Worm (Caenorhabditis elegans): Measurements from ENCODE around the gene C37C3.18.

C37C3.18 gene

DNA sequence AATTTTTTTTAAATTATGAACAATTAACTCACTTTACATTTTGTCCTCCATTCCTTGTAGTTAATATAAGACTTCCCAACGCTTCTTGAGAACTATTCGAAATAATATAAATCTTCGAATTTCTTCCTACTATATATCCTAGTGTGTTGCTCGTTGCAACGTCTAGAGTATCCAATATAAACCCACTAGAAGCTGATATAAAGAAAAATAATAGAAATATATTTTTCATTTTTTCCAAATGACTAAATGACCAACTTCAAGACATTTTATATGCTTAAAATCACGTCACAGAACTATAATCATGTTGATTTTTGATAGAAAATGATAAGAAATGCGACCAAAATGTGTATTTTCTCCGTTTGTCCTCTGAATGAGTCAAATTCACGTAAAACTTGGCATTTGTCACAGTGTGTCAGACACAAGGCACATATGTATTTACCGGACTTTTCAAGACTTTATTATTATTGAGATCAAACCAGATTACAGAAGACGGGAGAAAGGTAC, 8.3 kb downstream of the C37C3.18 start, which contains the start of gene C37C3.10:
C37C3.10 (minus strand) TSS at position 51 of the 504 bp plus-strand sequence.
- no peak for TF ChIP-seq lsy-2 (tag; optimal IDR thresholded peaks at IDR 0.05)
- TF ChIP-seq M03D4.4 (tag; optimal IDR thresholded peaks at IDR 0.05), result no peak
- no peak for TF ChIP-seq bed-3 (GFP tag; optimal IDR thresholded peaks at IDR 0.05)
- no peak for TF ChIP-seq sem-2 (GFP tag; optimal IDR thresholded peaks at IDR 0.05)
- TF ChIP-seq cnd-1 (tag; optimal IDR thresholded peaks at IDR 0.05), result no peak
- no peak for TF ChIP-seq nhr-28 (tag; optimal IDR thresholded peaks at IDR 0.05)
- TF ChIP-seq ham-2 (GFP tag; optimal IDR thresholded peaks at IDR 0.05), result no peak
- no peak for TF ChIP-seq unc-120 (tag; optimal IDR thresholded peaks at IDR 0.05; ENCODE audit: poor library complexity, severe bottlenecking)
- no peak for TF ChIP-seq nhr-76 (tag; optimal IDR thresholded peaks at IDR 0.05)
- TF ChIP-seq unc-62 (GFP tag; optimal IDR thresholded peaks at IDR 0.05), result no peak
- TF ChIP-seq nhr-237 (tag; optimal IDR thresholded peaks at IDR 0.05), result no peak
- no peak for TF ChIP-seq nhr-2 (tag; optimal IDR thresholded peaks at IDR 0.05)
- TF ChIP-seq nhr-12 (tag; optimal IDR thresholded peaks at IDR 0.05), result no peak
- no peak for TF ChIP-seq lin-32 (GFP tag; optimal IDR thresholded peaks at IDR 0.05)
- no peak for TF ChIP-seq ceh-43 (GFP tag; optimal IDR thresholded peaks at IDR 0.05)
- no peak for TF ChIP-seq mab-5 (tag; optimal IDR thresholded peaks at IDR 0.05)
- no peak for TF ChIP-seq tbx-8 (GFP tag; optimal IDR thresholded peaks at IDR 0.05)
- TF ChIP-seq mls-2 (tag; optimal IDR thresholded peaks at IDR 0.05), result no peak

DNA sequence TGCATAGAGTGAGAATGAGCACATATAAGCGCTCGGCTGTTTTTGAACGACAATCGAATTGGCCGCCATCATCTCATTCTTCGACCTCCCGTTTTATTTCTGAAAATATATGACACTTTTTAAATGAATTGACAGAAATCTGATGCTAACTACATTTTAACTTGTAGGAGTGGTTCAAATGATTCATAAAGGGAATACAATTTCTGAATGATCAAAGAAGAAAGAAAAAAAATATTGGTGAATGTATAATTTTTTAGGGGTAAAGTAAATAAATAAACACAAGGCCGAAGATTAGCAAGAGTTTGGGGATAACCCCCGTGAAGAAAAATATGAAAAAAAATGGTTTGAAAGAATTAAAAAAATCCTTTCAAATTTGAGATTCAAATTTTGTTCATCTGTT, 9.9 kb downstream of the C37C3.18 start, which contains the start of gene C37C3.11:
C37C3.11 (minus strand) TSS at position 101 of the 400 bp plus-strand sequence.
- TF ChIP-seq ceh-83 (GFP tag; optimal IDR thresholded peaks at IDR 0.05), result no peak
- TF ChIP-seq lsy-2 (tag; optimal IDR thresholded peaks at IDR 0.05), result no peak
- no peak for TF ChIP-seq ham-2 (GFP tag; optimal IDR thresholded peaks at IDR 0.05)
- no peak for TF ChIP-seq pha-4 (tag; optimal IDR thresholded peaks at IDR 0.05)
- no peak for TF ChIP-seq nhr-28 (tag; optimal IDR thresholded peaks at IDR 0.05)
- TF ChIP-seq nhr-12 (tag; optimal IDR thresholded peaks at IDR 0.05), result no peak
- TF ChIP-seq bed-3 (GFP tag; optimal IDR thresholded peaks at IDR 0.05), result no peak
- TF ChIP-seq nhr-2 (tag; optimal IDR thresholded peaks at IDR 0.05), result no peak
- TF ChIP-seq flh-1 (GFP tag; optimal IDR thresholded peaks at IDR 0.05), result no peak
- no peak for TF ChIP-seq M03D4.4 (tag; optimal IDR thresholded peaks at IDR 0.05)
- no peak for TF ChIP-seq mls-2 (tag; optimal IDR thresholded peaks at IDR 0.05)
- TF ChIP-seq drap-1 (GFP tag; optimal IDR thresholded peaks at IDR 0.05), result no peak

DNA sequence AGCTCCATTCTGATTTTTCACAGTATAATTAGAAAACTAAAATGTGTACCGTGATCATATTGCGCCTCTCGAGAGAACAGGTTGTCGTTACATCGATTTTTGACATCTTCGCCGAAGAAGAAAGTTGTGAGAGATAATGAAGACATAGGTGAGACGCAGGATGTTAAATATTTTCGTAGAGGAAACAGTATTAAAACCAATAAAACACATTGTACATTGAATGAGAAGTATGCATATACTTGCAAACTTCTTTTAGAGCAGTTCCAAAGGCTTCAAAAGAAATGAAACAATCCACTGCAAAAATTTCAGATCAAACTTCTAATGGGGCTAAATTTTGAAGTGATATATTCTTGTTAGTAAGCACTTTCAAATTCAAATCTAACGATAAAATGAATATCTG, 15.9 kb downstream of the C37C3.18 start, which contains the start of gene nipi-4:
nipi-4 (minus strand) TSS at position 101 of the 400 bp plus-strand sequence.
- TF ChIP-seq mep-1 (tag; optimal IDR thresholded peaks at IDR 0.05) (no peak), nhr-76 (tag; optimal IDR thresholded peaks at IDR 0.05) (no peak), unc-120 (tag; optimal IDR thresholded peaks at IDR 0.05; ENCODE audit: poor library complexity, severe bottlenecking) (no peak), nhr-28 (tag; optimal IDR thresholded peaks at IDR 0.05) (no peak), mab-5 (tag; optimal IDR thresholded peaks at IDR 0.05) (no peak), cnd-1 (tag; optimal IDR thresholded peaks at IDR 0.05) (no peak), drap-1 (GFP tag; optimal IDR thresholded peaks at IDR 0.05) (no peak), ces-1 (GFP tag; optimal IDR thresholded peaks at IDR 0.05) (no peak), unc-62 (GFP tag; optimal IDR thresholded peaks at IDR 0.05) (no peak), flh-1 (GFP tag; optimal IDR thresholded peaks at IDR 0.05) (no peak), nhr-12 (tag; optimal IDR thresholded peaks at IDR 0.05) (no peak), nhr-2 (tag; optimal IDR thresholded peaks at IDR 0.05) (no peak), sptf-1 (tag; optimal IDR thresholded peaks at IDR 0.05) (no peak), blmp-1 (tag; optimal IDR thresholded peaks at IDR 0.05) (no peak), bed-3 (GFP tag; optimal IDR thresholded peaks at IDR 0.05) (no peak), nhr-237 (tag; optimal IDR thresholded peaks at IDR 0.05) (no peak)

DNA sequence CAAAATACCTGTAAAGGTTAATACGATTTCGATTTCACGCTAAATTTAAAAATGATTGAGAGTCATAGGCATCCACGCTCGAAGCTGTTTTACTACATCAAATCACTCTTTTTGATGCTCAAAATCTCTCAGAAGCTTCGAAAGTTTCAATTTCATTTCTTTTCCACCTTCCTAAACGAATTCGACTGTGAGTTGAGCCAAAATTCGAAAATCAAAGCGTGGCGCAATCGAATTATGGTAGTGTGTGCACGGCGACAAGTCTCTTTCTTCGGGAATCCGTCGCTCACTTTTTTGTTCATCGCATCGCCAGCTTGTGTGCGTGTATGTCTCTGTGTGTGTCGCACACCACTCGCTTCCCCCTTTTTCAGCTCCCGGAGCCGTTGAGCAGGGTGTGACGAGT, 18.2 kb downstream of the C37C3.18 start:
- peak; percentile 86 for TF ChIP-seq ces-1 (GFP tag; optimal IDR thresholded peaks at IDR 0.05)
- TF ChIP-seq bed-3 (GFP tag; optimal IDR thresholded peaks at IDR 0.05), result no peak

DNA sequence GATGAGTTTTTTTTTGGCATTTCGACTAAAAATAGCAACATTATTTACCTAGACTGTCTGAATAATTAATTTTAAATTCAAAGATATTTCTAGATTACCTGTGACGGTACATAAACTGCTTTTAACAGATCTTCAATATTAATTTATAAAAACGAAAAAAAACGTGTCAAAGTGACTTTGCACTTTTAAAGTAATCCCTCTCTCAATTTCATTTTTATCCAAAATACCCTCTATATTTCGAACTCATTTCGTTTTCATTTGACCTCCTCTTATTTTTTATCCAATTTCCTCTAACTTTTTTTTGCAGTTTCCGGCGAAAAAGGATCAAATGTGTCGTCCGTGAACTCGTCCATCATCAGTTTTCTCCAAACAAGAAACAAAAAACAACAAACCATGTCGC, 20.7 kb downstream of the C37C3.18 start, which contains the start of gene F40A3.4:
F40A3.4 (plus strand) TSS at position 301 of the 400 bp plus-strand sequence.
- no peak for TF ChIP-seq lin-32 (GFP tag; optimal IDR thresholded peaks at IDR 0.05)
- TF ChIP-seq mls-2 (tag; optimal IDR thresholded peaks at IDR 0.05), result no peak
- TF ChIP-seq sem-2 (GFP tag; optimal IDR thresholded peaks at IDR 0.05), result no peak
- no peak for TF ChIP-seq mab-5 (tag; optimal IDR thresholded peaks at IDR 0.05)
- TF ChIP-seq nhr-28 (tag; optimal IDR thresholded peaks at IDR 0.05), result no peak

DNA sequence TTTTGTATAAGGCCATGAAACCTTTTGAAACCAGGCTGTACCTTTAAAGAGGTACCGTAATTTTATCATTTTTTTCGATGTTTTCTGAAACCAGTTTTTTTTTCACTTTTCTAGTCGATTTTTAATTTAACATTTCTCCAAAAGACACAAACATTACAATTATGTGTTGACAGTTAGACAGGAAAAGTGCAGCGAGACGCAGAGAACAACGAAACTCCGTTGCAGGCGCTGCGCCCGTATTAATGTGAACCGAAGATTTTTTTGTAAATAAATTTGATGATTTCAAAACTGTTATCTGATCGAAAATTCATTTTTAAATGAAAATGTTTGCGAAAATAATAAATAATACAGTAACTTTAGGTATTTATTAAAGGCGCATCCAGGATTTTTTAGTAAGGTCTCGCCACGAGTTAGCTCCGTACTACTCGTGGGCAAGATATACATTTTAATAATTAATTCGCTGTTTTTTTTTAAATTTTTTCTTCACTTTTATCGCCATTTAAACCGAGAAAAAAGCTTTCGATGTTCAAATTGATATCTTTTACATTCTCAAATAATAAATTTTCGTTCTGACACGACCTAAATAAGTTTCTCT, 22.2 kb downstream of the C37C3.18 start, which contains the start of gene F40A3.3:
F40A3.3 (plus strand) TSS at position 564 of the 595 bp plus-strand sequence.
- TF ChIP-seq mep-1 (tag; optimal IDR thresholded peaks at IDR 0.05) (no peak), sem-2 (GFP tag; optimal IDR thresholded peaks at IDR 0.05) (no peak), drap-1 (GFP tag; optimal IDR thresholded peaks at IDR 0.05) (no peak), bed-3 (GFP tag; optimal IDR thresholded peaks at IDR 0.05) (no peak), mls-2 (tag; optimal IDR thresholded peaks at IDR 0.05) (no peak), tbx-8 (GFP tag; optimal IDR thresholded peaks at IDR 0.05) (no peak), ceh-43 (GFP tag; optimal IDR thresholded peaks at IDR 0.05) (no peak), lsy-2 (tag; optimal IDR thresholded peaks at IDR 0.05) (no peak), unc-62 (GFP tag; optimal IDR thresholded peaks at IDR 0.05) (no peak), unc-39 (tag; optimal IDR thresholded peaks at IDR 0.05) (no peak), nhr-28 (tag; optimal IDR thresholded peaks at IDR 0.05) (no peak), snpc-4 (tag; optimal IDR thresholded peaks at IDR 0.05) (no peak)

All from whole organism, mixed stage, embryonic.